Worm (Caenorhabditis elegans): ENCODE measurements around the gene klf-2.

- TF ChIP-seq ref-1 (GFP tag; conservative IDR thresholded peaks at IDR 0.05) = no peak
- TF ChIP-seq ztf-29 (GFP tag; IDR thresholded peaks at IDR 0.05) = no peak
- TF ChIP-seq tab-1 (GFP tag; IDR thresholded peaks at IDR 0.05) = no peak
- TF ChIP-seq ztf-23 (GFP tag; IDR thresholded peaks at IDR 0.05) = no peak
- TF ChIP-seq cog-1 (tag; optimal IDR thresholded peaks at IDR 0.05) = no peak
- no peak for TF ChIP-seq flt-1 (GFP tag; IDR thresholded peaks at IDR 0.05)
- TF ChIP-seq T22C8.4 (GFP tag; IDR thresholded peaks at IDR 0.05) = no peak
- no peak for TF ChIP-seq klf-2 (GFP tag; conservative IDR thresholded peaks at IDR 0.05)
- TF ChIP-seq med-1 (GFP tag; optimal IDR thresholded peaks at IDR 0.05; ENCODE audit: insufficient read depth) = no peak
These were observed 27.0 kb downstream of the klf-2 start for ce11 chrV:20712318-20712993.
